Worm (Caenorhabditis elegans) whole organism, late embryonic: ENCODE measurements around the gene F26D10.13.

Experiments
- C08G9.2 ChIP-seq: sonication (generic microtip); optimal IDR thresholded peaks from 2 replicates; lab custom pipeline; 2016; ENCODE audit warnings: mild to moderate bottlenecking, missing genetic modification characterization, moderate library complexity, missing compliant biosample characterization
- C38D4.7 ChIP-seq: fragments of 200-800 bp; sonication (Bioruptor generic); optimal IDR thresholded peaks from 2 replicates; lab custom pipeline; 2018; ENCODE audit warnings: mild to moderate bottlenecking, missing genetic modification characterization, moderate library complexity, missing compliant biosample characterization
- K02D7.2 ChIP-seq: sonication (generic microtip); optimal IDR thresholded peaks from 2 replicates; lab custom pipeline; 2017; ENCODE audit warnings: mild to moderate bottlenecking, missing genetic modification characterization, missing compliant biosample characterization
- K09A11.1 ChIP-seq: sonication (generic microtip); optimal IDR thresholded peaks from 2 replicates; lab custom pipeline; 2017; ENCODE audit warnings: antibody characterized with exemption, mild to moderate bottlenecking, missing genetic modification characterization, missing compliant biosample characterization; ENCODE audit not compliant: insufficient read depth
- Y22D7AL.16 ChIP-seq: sonication (generic microtip); optimal IDR thresholded peaks from 2 replicates; lab custom pipeline; 2016; ENCODE audit warnings: missing genetic modification characterization, missing compliant biosample characterization
- ama-1 ChIP-seq: fragments of 150-350 bp; optimal IDR thresholded peaks from 2 replicates; lab custom pipeline; 2014
- ceh-18 ChIP-seq: sonication (generic microtip); optimal IDR thresholded peaks from 2 replicates; lab custom pipeline; 2016; ENCODE audit warnings: missing genetic modification characterization, missing compliant biosample characterization
- ceh-2 ChIP-seq: sonication (generic microtip); optimal IDR thresholded peaks from 2 replicates; lab custom pipeline; 2016; ENCODE audit warnings: missing genotype, missing genetic modification characterization, missing compliant biosample characterization
- ceh-22 ChIP-seq: sonication (generic microtip); optimal IDR thresholded peaks from 2 replicates; lab custom pipeline; 2017; ENCODE audit warnings: missing biosample characterization, missing genetic modification characterization
- ceh-24 ChIP-seq: sonication (generic microtip); optimal IDR thresholded peaks from 2 replicates; lab custom pipeline; 2016; ENCODE audit warnings: mild to moderate bottlenecking, missing genetic modification characterization, missing compliant biosample characterization
- ceh-31 ChIP-seq: sonication (generic microtip); optimal IDR thresholded peaks from 2 replicates; lab custom pipeline; 2016; ENCODE audit warnings: missing genetic modification characterization, missing compliant biosample characterization
- ceh-45 ChIP-seq: fragments of 200-800 bp; sonication (Bioruptor generic); IDR thresholded peaks from 2 replicates; pipeline ENCODE4 v1.3.6; 2022; ENCODE audit warnings: missing genetic modification reagents, missing genetic modification characterization, missing compliant biosample characterization
- che-1 ChIP-seq: sonication (generic microtip); optimal IDR thresholded peaks from 2 replicates; lab custom pipeline; 2016; ENCODE audit warnings: mild to moderate bottlenecking, missing genetic modification characterization, missing compliant biosample characterization
- dmd-4 ChIP-seq: sonication (generic microtip); optimal IDR thresholded peaks from 2 replicates; lab custom pipeline; 2016; ENCODE audit warnings: borderline replicate concordance, missing genetic modification characterization, missing compliant biosample characterization
- dve-1 ChIP-seq: sonication (generic microtip); optimal IDR thresholded peaks from 2 replicates; lab custom pipeline; 2017; ENCODE audit warnings: antibody characterized with exemption, mild to moderate bottlenecking, missing genetic modification characterization, missing compliant biosample characterization
- elt-2 ChIP-seq: sonication (generic microtip); optimal IDR thresholded peaks from 2 replicates; lab custom pipeline; 2016; ENCODE audit warnings: missing genetic modification reagents, missing genetic modification characterization, missing compliant biosample characterization
- elt-4 ChIP-seq: sonication (generic microtip); optimal IDR thresholded peaks from 2 replicates; lab custom pipeline; 2016; ENCODE audit warnings: missing genetic modification characterization, missing compliant biosample characterization
- ets-4 ChIP-seq: sonication (generic microtip); optimal IDR thresholded peaks from 2 replicates; lab custom pipeline; 2016; ENCODE audit warnings: missing genetic modification characterization, missing compliant biosample characterization
- fax-1 ChIP-seq: sonication (generic microtip); optimal IDR thresholded peaks from 2 replicates; lab custom pipeline; 2016; ENCODE audit warnings: missing genotype, missing genetic modification characterization, missing compliant biosample characterization
- fkh-6 ChIP-seq: sonication (generic microtip); optimal IDR thresholded peaks from 2 replicates; lab custom pipeline; 2016; ENCODE audit warnings: missing genetic modification characterization, missing compliant biosample characterization
- gmeb-2 ChIP-seq: sonication (generic microtip); optimal IDR thresholded peaks from 2 replicates; lab custom pipeline; 2016; ENCODE audit warnings: missing genetic modification characterization, inconsistent platforms, missing compliant biosample characterization
- hlh-13 ChIP-seq: fragments of 200-800 bp; sonication (Bioruptor generic); optimal IDR thresholded peaks from 2 replicates; lab custom pipeline; 2018; ENCODE audit warnings: mild to moderate bottlenecking, missing genetic modification characterization, missing compliant biosample characterization
- hlh-15 ChIP-seq: sonication (generic microtip); optimal IDR thresholded peaks from 2 replicates; lab custom pipeline; 2016; ENCODE audit warnings: missing genetic modification characterization, missing compliant biosample characterization
- hlh-30 ChIP-seq: sonication (generic microtip); optimal IDR thresholded peaks from 2 replicates; lab custom pipeline; 2017; ENCODE audit warnings: antibody characterized with exemption, missing genetic modification characterization, missing compliant biosample characterization; ENCODE audit not compliant: insufficient read depth
- hlh-8 ChIP-seq: sonication (generic microtip); optimal IDR thresholded peaks from 2 replicates; lab custom pipeline; 2016; ENCODE audit warnings: missing genotype, missing genetic modification characterization, missing compliant biosample characterization
- lim-6 ChIP-seq: sonication (generic microtip); optimal IDR thresholded peaks from 2 replicates; lab custom pipeline; 2016; ENCODE audit warnings: missing genetic modification characterization, missing compliant biosample characterization
- nfya-1 ChIP-seq: sonication (generic microtip); optimal IDR thresholded peaks from 2 replicates; lab custom pipeline; 2017; ENCODE audit warnings: missing genetic modification characterization, mild to moderate bottlenecking, missing compliant biosample characterization, antibody characterized with exemption, moderate library complexity
- nhr-11 ChIP-seq: fragments of 150-350 bp; optimal IDR thresholded peaks from 2 replicates; lab custom pipeline; 2014; ENCODE audit warnings: missing biosample characterization, missing genetic modification characterization
- pat-9 ChIP-seq: fragments of 200-800 bp; sonication (Bioruptor generic); optimal IDR thresholded peaks from 2 replicates; lab custom pipeline; 2018; ENCODE audit warnings: mild to moderate bottlenecking, missing genetic modification characterization, moderate library complexity, missing compliant biosample characterization
- pha-2 ChIP-seq: sonication (generic microtip); optimal IDR thresholded peaks from 2 replicates; lab custom pipeline; 2017; ENCODE audit warnings: mild to moderate bottlenecking, missing genetic modification characterization, missing compliant biosample characterization
- pqm-1 ChIP-seq: sonication (generic microtip); optimal IDR thresholded peaks from 2 replicates; lab custom pipeline; 2016; ENCODE audit warnings: missing genetic modification characterization, missing compliant biosample characterization
- sdc-2 ChIP-seq: sonication (generic microtip); optimal IDR thresholded peaks from 2 replicates; lab custom pipeline; 2016; ENCODE audit warnings: missing genotype, missing genetic modification characterization, missing compliant biosample characterization
- syd-9 ChIP-seq: sonication (generic microtip); optimal IDR thresholded peaks from 2 replicates; lab custom pipeline; 2016; ENCODE audit warnings: mild to moderate bottlenecking, missing genetic modification characterization, moderate library complexity, missing compliant biosample characterization
- unc-3 ChIP-seq, 2 experiments: fragments of 200-800 bp in 1 of 2; sonication (Bioruptor generic) in 1 of 2; sonication (generic microtip) in 1 of 2; conservative IDR thresholded peaks in 1 of 2; optimal IDR thresholded peaks in 1 of 2; 2 replicates each; pipeline versions ENCODE4 v1.3.6 to Lab custom; 2016 to 2022; ENCODE audit warnings: missing compliant biosample characterization in 2 of 2, missing genetic modification characterization in 2 of 2, missing genetic modification reagents in 1 of 2
- unc-55 ChIP-seq: sonication (generic microtip); optimal IDR thresholded peaks from 2 replicates; lab custom pipeline; 2017; ENCODE audit warnings: missing biosample characterization, missing genetic modification reagents, missing genetic modification characterization
- unc-86 ChIP-seq: sonication (generic microtip); optimal IDR thresholded peaks from 2 replicates; lab custom pipeline; 2016; ENCODE audit warnings: missing genetic modification characterization, missing compliant biosample characterization
- zip-5 ChIP-seq: sonication (generic microtip); optimal IDR thresholded peaks from 2 replicates; lab custom pipeline; 2016; ENCODE audit warnings: missing genetic modification characterization, missing compliant biosample characterization

The F26D10.13 gene

ce11 chrIV:17278363-17278762, 13.7 kb upstream of the F26D10.13 start (continued):
- TF ChIP-seq lim-6 (peak; percentile 80), pha-2 (tag; lab: Kevin White, UChicago) (peak; percentile 82), ceh-2 (tag; lab: Kevin White, UChicago) (peak; percentile 71), nhr-11 (peak; percentile 93), che-1 (tag; lab: Kevin White, UChicago) (peak; percentile 71), hlh-8 (tag; lab: Kevin White, UChicago) (peak; percentile 42), fax-1 (tag; lab: Kevin White, UChicago) (peak; percentile 30), K09A11.1 (tag; lab: Kevin White, UChicago) (peak; percentile 78), K02D7.2 (tag; lab: Kevin White, UChicago) (peak; percentile 36), nfya-1 (peak; percentile 94), C08G9.2 (tag; lab: Kevin White, UChicago) (peak; percentile 56), elt-4 (tag; lab: Kevin White, UChicago) (no peak), elt-2 (tag; lab: Kevin White, UChicago) (peak; percentile 82), pqm-1 (tag; lab: Kevin White, UChicago) (peak; percentile 65), hlh-30 (tag; lab: Kevin White, UChicago) (peak; percentile 46), gmeb-2 (tag; lab: Kevin White, UChicago) (peak; percentile 60), syd-9 (peak; percentile 68), ceh-45 (GFP tag; lab: Robert Waterston, UW) (no peak), dmd-4 (tag; lab: Kevin White, UChicago) (peak; percentile 43), ama-1 (lab: Kevin White, UChicago) (no peak), fkh-6 (no peak), zip-5 (tag; lab: Kevin White, UChicago) (no peak), ets-4 (tag; lab: Kevin White, UChicago) (peak; percentile 86), ceh-31 (tag; lab: Kevin White, UChicago) (peak; percentile 95)

- TF ChIP-seq pat-9 (tag; lab: Kevin White, UChicago) (no peak), hlh-13 (GFP tag; lab: Kevin White, UChicago) (no peak), ceh-22 (no peak), C38D4.7 (GFP tag; lab: Kevin White, UChicago) (no peak), ceh-45 (GFP tag; lab: Robert Waterston, UW) (no peak), fkh-6 (no peak), sdc-2 (tag; lab: Kevin White, UChicago) (no peak), hlh-15 (tag; lab: Kevin White, UChicago) (no peak), nhr-11 (no peak), ets-4 (tag; lab: Kevin White, UChicago) (no peak), ama-1 (lab: Kevin White, UChicago) (no peak), dve-1 (tag; lab: Kevin White, UChicago) (no peak), ceh-18 (tag; lab: Kevin White, UChicago) (no peak), ceh-24 (no peak), K09A11.1 (tag; lab: Kevin White, UChicago) (no peak), unc-86 (tag; lab: Kevin White, UChicago) (no peak), zip-5 (tag; lab: Kevin White, UChicago) (no peak), unc-3 (GFP tag; conservative IDR thresholded peaks at IDR 0.05; lab: Robert Waterston, UW) (no peak), unc-3 (tag; optimal IDR thresholded peaks at IDR 0.05; lab: Kevin White, UChicago) (no peak)
These were observed 13.0 kb upstream of the F26D10.13 start for ce11 chrIV:17277459-17278173.

- TF ChIP-seq Y22D7AL.16: no peak
- TF ChIP-seq fax-1 (tag; lab: Kevin White, UChicago): no peak
- TF ChIP-seq unc-55 (GFP tag; lab: Kevin White, UChicago): peak; percentile 74
These were observed 12.3 kb upstream of the F26D10.13 start, which contains the start of gene clec-196 for ce11 chrIV:17276705-17277458. TSS of gene clec-196 (plus strand) at chrIV:17276956.
